Worm (Caenorhabditis elegans) whole organism, L1 larva: Measurements from ENCODE around the gene C53A3.4.

Source experiments
- C04F5.9 ChIP-seq: sonication (generic microtip); optimal IDR thresholded peaks from 2 replicates; lab custom pipeline; 2016; ENCODE audit warnings: missing genetic modification characterization, missing compliant biosample characterization
- C16A3.4 ChIP-seq: fragments of 150-350 bp; optimal IDR thresholded peaks from 2 replicates; lab custom pipeline; 2014; ENCODE audit warnings: missing biosample characterization, missing genetic modification characterization
- C34B4.2 ChIP-seq: sonication (generic microtip); optimal IDR thresholded peaks from 2 replicates; lab custom pipeline; 2017; ENCODE audit warnings: mild to moderate bottlenecking, missing genetic modification characterization, missing compliant biosample characterization
- aha-1 ChIP-seq: fragments of 150-350 bp; optimal IDR thresholded peaks from 2 replicates; lab custom pipeline; 2014; ENCODE audit warnings: missing biosample characterization, missing genetic modification characterization
- alr-1 ChIP-seq: fragments of 200-800 bp; sonication (Bioruptor generic); optimal IDR thresholded peaks from 2 replicates; lab custom pipeline; 2018; ENCODE audit warnings: borderline replicate concordance, mild to moderate bottlenecking, missing genetic modification characterization, missing compliant biosample characterization
- aly-2 ChIP-seq: fragments of 150-350 bp; optimal IDR thresholded peaks from 2 replicates; lab custom pipeline; 2014; ENCODE audit warnings: missing biosample characterization, missing genetic modification characterization
- ama-1 ChIP-seq: fragments of 150-350 bp; optimal IDR thresholded peaks from 2 replicates; lab custom pipeline; 2014
- blmp-1 ChIP-seq: fragments of 150-350 bp; optimal IDR thresholded peaks from 2 replicates; lab custom pipeline; 2014; ENCODE audit warnings: missing biosample characterization, missing genetic modification characterization
- ceh-63 ChIP-seq: fragments of 200-800 bp; sonication (Bioruptor generic); optimal IDR thresholded peaks from 2 replicates; lab custom pipeline; 2018; ENCODE audit warnings: mild to moderate bottlenecking, missing genetic modification characterization, missing compliant biosample characterization
- ceh-8 ChIP-seq: fragments of 200-800 bp; sonication (Bioruptor generic); optimal IDR thresholded peaks from 2 replicates; lab custom pipeline; 2018; ENCODE audit warnings: mild to moderate bottlenecking, missing genetic modification characterization, moderate library complexity, missing compliant biosample characterization
- ceh-82 ChIP-seq, 3 experiments: fragments of 150-350 bp in 1 of 3; sonication (generic microtip) in 2 of 3; optimal IDR thresholded peaks; 2 replicates each; lab custom pipeline; 2014 to 2017; ENCODE audit warnings: missing biosample characterization in 3 of 3, missing genetic modification characterization in 3 of 3
- ceh-88 ChIP-seq: fragments of 200-800 bp; sonication (Bioruptor generic); IDR thresholded peaks from 2 replicates; pipeline ENCODE4 v1.3.6; 2022; ENCODE audit warnings: missing genetic modification characterization, missing compliant biosample characterization
- ces-1 ChIP-seq: fragments of 150-350 bp; optimal IDR thresholded peaks from 2 replicates; lab custom pipeline; 2014; ENCODE audit warnings: missing biosample characterization, missing genetic modification reagents, missing genetic modification characterization
- dpl-1 ChIP-seq, 3 experiments: fragments of 150-350 bp in 2 of 3; sonication (generic microtip) in 1 of 3; optimal IDR thresholded peaks; 2 replicates each; lab custom pipeline; 2014 to 2017; ENCODE audit warnings: missing biosample characterization in 3 of 3, missing genetic modification characterization in 3 of 3, missing genetic modification reagents in 3 of 3
- dsc-1 ChIP-seq: sonication (generic microtip); optimal IDR thresholded peaks from 2 replicates; lab custom pipeline; 2016; ENCODE audit warnings: mild to moderate bottlenecking, missing genetic modification characterization, missing compliant biosample characterization
- efl-3 ChIP-seq: fragments of 200-800 bp; sonication (Bioruptor generic); optimal IDR thresholded peaks from 2 replicates; lab custom pipeline; 2018; ENCODE audit warnings: mild to moderate bottlenecking, missing genetic modification characterization, missing compliant biosample characterization
- egl-27 ChIP-seq, 2 experiments: fragments of 150-350 bp in 1 of 2; sonication (generic microtip); optimal IDR thresholded peaks; 3 replicates each; lab custom pipeline; 2017 to 2018; ENCODE audit warnings: missing biosample characterization in 2 of 2, missing genetic modification characterization in 2 of 2, missing genetic modification reagents in 2 of 2
- elt-2 ChIP-seq: sonication (generic microtip); optimal IDR thresholded peaks from 2 replicates; lab custom pipeline; 2016; ENCODE audit warnings: missing genetic modification characterization, mild to moderate bottlenecking, inconsistent platforms, missing compliant biosample characterization, missing genetic modification reagents
- elt-3 ChIP-seq, 6 experiments: fragments of 150-350 bp in 1 of 6; sonication (generic microtip); optimal IDR thresholded peaks; 2 replicates each; lab custom pipeline; 2017 to 2018; ENCODE audit warnings: missing biosample characterization in 6 of 6, missing genetic modification characterization in 6 of 6, inconsistent platforms in 1 of 6
- fkh-10 ChIP-seq: sonication (generic microtip); optimal IDR thresholded peaks from 2 replicates; lab custom pipeline; 2017; ENCODE audit warnings: missing biosample characterization, missing genetic modification reagents, missing genetic modification characterization
- fkh-4 ChIP-seq: sonication (generic microtip); optimal IDR thresholded peaks from 2 replicates; lab custom pipeline; 2016; ENCODE audit warnings: missing compliant biosample characterization, missing genetic modification characterization, borderline replicate concordance
- grh-1 ChIP-seq: fragments of 200-800 bp; sonication (Bioruptor generic); IDR thresholded peaks from 2 replicates; pipeline ENCODE4 v1.3.6; 2022; ENCODE audit warnings: missing genetic modification reagents, missing genetic modification characterization, missing compliant biosample characterization
- hlh-4 ChIP-seq: sonication (generic microtip); optimal IDR thresholded peaks from 2 replicates; lab custom pipeline; 2016; ENCODE audit warnings: mild to moderate bottlenecking, missing genetic modification characterization, missing compliant biosample characterization
- hpl-2 ChIP-seq: fragments of 150-350 bp; optimal IDR thresholded peaks from 2 replicates; lab custom pipeline; 2014; ENCODE audit warnings: missing biosample characterization, missing genetic modification reagents, missing genetic modification characterization
- isw-1 ChIP-seq: fragments of 200-800 bp; sonication (Bioruptor generic); IDR thresholded peaks from 2 replicates; pipeline ENCODE4 v1.3.6; 2022; ENCODE audit warnings: missing genetic modification characterization, missing compliant biosample characterization
- jun-1 ChIP-seq: fragments of 150-350 bp; optimal IDR thresholded peaks from 2 replicates; lab custom pipeline; 2014; ENCODE audit warnings: missing biosample characterization, missing genetic modification reagents, missing genetic modification characterization
- lin-13 ChIP-seq: fragments of 150-350 bp; optimal IDR thresholded peaks from 2 replicates; lab custom pipeline; 2014; ENCODE audit warnings: missing biosample characterization, missing genetic modification reagents, missing genetic modification characterization
- lin-35 ChIP-seq, 2 experiments: fragments of 150-350 bp; optimal IDR thresholded peaks; 2 replicates each; lab custom pipeline; 2014; ENCODE audit warnings: missing biosample characterization in 2 of 2, missing genetic modification characterization in 2 of 2, missing genetic modification reagents in 2 of 2
- lsy-2 ChIP-seq, 2 experiments: fragments of 150-350 bp; optimal IDR thresholded peaks; 2 replicates each; lab custom pipeline; 2014; ENCODE audit warnings: missing biosample characterization in 2 of 2, missing genetic modification characterization in 2 of 2
- mdl-1 ChIP-seq, 2 experiments: fragments of 150-350 bp; optimal IDR thresholded peaks; 2 replicates each; lab custom pipeline; 2014 to 2017; ENCODE audit warnings: missing biosample characterization in 2 of 2, missing genetic modification characterization in 2 of 2, inconsistent platforms in 1 of 2
- mef-2 ChIP-seq: fragments of 150-350 bp; optimal IDR thresholded peaks from 2 replicates; lab custom pipeline; 2014; ENCODE audit warnings: missing biosample characterization, missing genetic modification characterization
- mep-1 ChIP-seq: fragments of 150-350 bp; optimal IDR thresholded peaks from 2 replicates; lab custom pipeline; 2014; ENCODE audit warnings: missing biosample characterization, missing genetic modification characterization
- nhr-11 ChIP-seq: fragments of 150-350 bp; optimal IDR thresholded peaks from 2 replicates; lab custom pipeline; 2014; ENCODE audit warnings: missing biosample characterization, missing genetic modification characterization
- nhr-12 ChIP-seq: sonication (generic microtip); optimal IDR thresholded peaks from 2 replicates; lab custom pipeline; 2017; ENCODE audit warnings: missing biosample characterization, missing genetic modification characterization
- nhr-19 ChIP-seq: fragments of 200-800 bp; sonication (Bioruptor generic); conservative IDR thresholded peaks from 2 replicates; pipeline ENCODE4 v1.3.6; 2022; ENCODE audit warnings: missing genetic modification characterization, missing compliant biosample characterization
- nhr-237 ChIP-seq: fragments of 150-350 bp; optimal IDR thresholded peaks from 2 replicates; lab custom pipeline; 2014; ENCODE audit warnings: missing biosample characterization, missing genetic modification characterization
- nhr-71 ChIP-seq: sonication (generic microtip); optimal IDR thresholded peaks from 2 replicates; lab custom pipeline; 2016; ENCODE audit warnings: mild to moderate bottlenecking, missing genetic modification characterization, moderate library complexity, missing compliant biosample characterization
- nhr-76 ChIP-seq: sonication (generic microtip); optimal IDR thresholded peaks from 2 replicates; lab custom pipeline; 2017; ENCODE audit warnings: missing biosample characterization, missing genetic modification characterization
- nhr-85 ChIP-seq: sonication (generic microtip); peaks from one replicate; lab custom pipeline; 2016; ENCODE audit warnings: missing genetic modification characterization, inconsistent platforms, missing compliant biosample characterization
- pax-3 ChIP-seq: fragments of 200-800 bp; sonication (Bioruptor generic); optimal IDR thresholded peaks from 2 replicates; lab custom pipeline; 2018; ENCODE audit warnings: mild to moderate bottlenecking, missing genetic modification characterization, moderate library complexity, missing compliant biosample characterization
- rnt-1 ChIP-seq: sonication (generic microtip); optimal IDR thresholded peaks from 2 replicates; lab custom pipeline; 2016; ENCODE audit warnings: mild to moderate bottlenecking, missing genetic modification characterization, moderate library complexity, missing compliant biosample characterization
- skn-1 ChIP-seq: fragments of 150-350 bp; optimal IDR thresholded peaks from 2 replicates; lab custom pipeline; 2014; ENCODE audit warnings: missing biosample characterization, missing genetic modification characterization
- snpc-4 ChIP-seq: fragments of 150-350 bp; optimal IDR thresholded peaks from 2 replicates; lab custom pipeline; 2014; ENCODE audit warnings: missing biosample characterization, missing genetic modification characterization
- sptf-1 ChIP-seq: fragments of 150-350 bp; optimal IDR thresholded peaks from 2 replicates; lab custom pipeline; 2014; ENCODE audit warnings: missing biosample characterization, missing genetic modification characterization
- swsn-7 ChIP-seq: sonication (generic microtip); optimal IDR thresholded peaks from 2 replicates; lab custom pipeline; 2016; ENCODE audit warnings: missing genetic modification characterization, missing compliant biosample characterization
- tlp-1 ChIP-seq: fragments of 150-350 bp; optimal IDR thresholded peaks from 2 replicates; lab custom pipeline; 2014; ENCODE audit warnings: missing biosample characterization, missing genetic modification characterization
- unc-130 ChIP-seq: fragments of 150-350 bp; optimal IDR thresholded peaks from 2 replicates; lab custom pipeline; 2017; ENCODE audit warnings: missing biosample characterization, missing genetic modification characterization, inconsistent platforms
- unc-86 ChIP-seq: sonication (generic microtip); optimal IDR thresholded peaks from 2 replicates; lab custom pipeline; 2016; ENCODE audit warnings: missing genetic modification characterization, missing compliant biosample characterization
- vab-15 ChIP-seq: sonication (generic microtip); optimal IDR thresholded peaks from 2 replicates; lab custom pipeline; 2017; ENCODE audit warnings: missing genotype, mild to moderate bottlenecking, missing genetic modification characterization, missing compliant biosample characterization
- xbp-1 ChIP-seq: sonication (generic microtip); optimal IDR thresholded peaks from 2 replicates; lab custom pipeline; 2016; ENCODE audit warnings: missing genetic modification characterization, missing compliant biosample characterization
- zag-1 ChIP-seq: fragments of 150-350 bp; optimal IDR thresholded peaks from 2 replicates; lab custom pipeline; 2014; ENCODE audit warnings: missing biosample characterization, missing genetic modification characterization
- zip-4 ChIP-seq: fragments of 200-800 bp; sonication (Bioruptor generic); optimal IDR thresholded peaks from 2 replicates; lab custom pipeline; 2018; ENCODE audit warnings: mild to moderate bottlenecking, missing genetic modification characterization, moderate library complexity, missing compliant biosample characterization
- ztf-11 ChIP-seq, 2 experiments: sonication (generic microtip); optimal IDR thresholded peaks; 2 replicates each; lab custom pipeline; 2016 to 2017; ENCODE audit warnings: missing genetic modification characterization in 2 of 2, missing biosample characterization in 1 of 2, missing compliant biosample characterization in 1 of 2
- ztf-4 ChIP-seq: fragments of 150-350 bp; optimal IDR thresholded peaks from 2 replicates; lab custom pipeline; 2014; ENCODE audit warnings: missing biosample characterization, missing genetic modification characterization

The C53A3.4 gene

ce11 chrV:5768292-5768695 is 9.6 kb upstream of the C53A3.4 start:
- TF ChIP-seq unc-130 (tag; lab: Kevin White, UChicago) (peak; percentile 25), ztf-4 (tag; lab: Kevin White, UChicago) (peak; percentile 3), ceh-82 (tag; optimal IDR thresholded peaks at IDR 0.05; lab: Kevin White, UChicago) (no peak), isw-1 (GFP tag; lab: Robert Waterston, UW) (no peak), skn-1 (tag; lab: Kevin White, UChicago) (no peak), C16A3.4 (peak; percentile 24), zag-1 (no peak), vab-15 (no peak), aly-2 (tag; lab: Kevin White, UChicago) (no peak), mdl-1 (tag; optimal IDR thresholded peaks at IDR 0.05; lab: Kevin White, UChicago) (peak in 1 of 2 experiments; percentile 92), elt-3 (tag; optimal IDR thresholded peaks at IDR 0.05; lab: Kevin White, UChicago) (peak in 5 of 6 experiments; percentile 72 to 92 (median 78)), xbp-1 (peak; percentile 38), blmp-1 (tag; lab: Kevin White, UChicago) (peak; percentile 84), efl-3 (GFP tag; lab: Kevin White, UChicago) (no peak), fkh-10 (GFP tag; lab: Kevin White, UChicago) (no peak), nhr-19 (GFP tag; lab: Robert Waterston, UW) (peak; percentile 88), egl-27 (tag; optimal IDR thresholded peaks at IDR 0.05; lab: Kevin White, UChicago) (peak in 1 of 2 experiments; percentile 71), ama-1 (lab: Kevin White, UChicago) (no peak), nhr-11 (tag; lab: Kevin White, UChicago) (no peak), swsn-7 (tag; lab: Kevin White, UChicago) (peak; percentile 18), jun-1 (no peak), ces-1 (no peak), nhr-237 (tag; lab: Kevin White, UChicago) (no peak), dpl-1 (GFP tag; optimal IDR thresholded peaks at IDR 0.05; lab: Kevin White, UChicago) (peak in 1 of 3 experiments; percentile 35), snpc-4 (tag; lab: Kevin White, UChicago) (no peak), mef-2 (tag; lab: Kevin White, UChicago) (no peak), nhr-71 (tag; lab: Kevin White, UChicago) (peak; percentile 92), hpl-2 (GFP tag; lab: Kevin White, UChicago) (no peak), C34B4.2 (tag; lab: Kevin White, UChicago) (no peak), tlp-1 (tag; lab: Kevin White, UChicago) (no peak), fkh-4 (no peak), nhr-12 (tag; lab: Kevin White, UChicago) (no peak), unc-86 (no peak), aha-1 (tag; lab: Kevin White, UChicago) (no peak), sptf-1 (tag; lab: Kevin White, UChicago) (no peak), mep-1 (peak; percentile 10), ceh-63 (GFP tag; lab: Kevin White, UChicago) (no peak), zip-4 (GFP tag; lab: Kevin White, UChicago) (no peak), lsy-2 (tag; optimal IDR thresholded peaks at IDR 0.05; lab: Kevin White, UChicago) (peak; percentile 49 to 52), elt-2 (tag; lab: Kevin White, UChicago) (peak; percentile 70), pax-3 (no peak), rnt-1 (peak; percentile 49), alr-1 (tag; lab: Kevin White, UChicago) (no peak), ztf-11 (tag; optimal IDR thresholded peaks at IDR 0.05; lab: Kevin White, UChicago) (no peak), dsc-1 (tag; lab: Kevin White, UChicago) (no peak), grh-1 (peak; percentile 70), ceh-8 (GFP tag; lab: Kevin White, UChicago) (no peak), lin-13 (GFP tag; lab: Kevin White, UChicago) (peak; percentile 12), ceh-88 (GFP tag; lab: Robert Waterston, UW) (no peak), nhr-85 (tag; lab: Kevin White, UChicago) (peak; percentile 98), lin-35 (GFP tag; optimal IDR thresholded peaks at IDR 0.05; lab: Kevin White, UChicago) (peak; percentile 10 to 41), hlh-4 (tag; lab: Kevin White, UChicago) (no peak), C04F5.9 (tag; lab: Kevin White, UChicago) (no peak), nhr-76 (peak; percentile 10)
